Fruit fly (Drosophila melanogaster) whole organism, embryonic: ENCODE data around the gene smg.

Experiments
- Aef1 ChIP-seq: fragments of 200-800 bp; sonication (Bioruptor generic); IDR thresholded peaks from 3 replicates; pipeline ENCODE4 v1.3.6; 2022; ENCODE audit warnings: missing biosample characterization, missing genetic modification characterization
- Atf-2 ChIP-seq: fragments of 200-800 bp; sonication (Bioruptor generic); optimal IDR thresholded peaks from 2 replicates; lab custom pipeline; 2016; ENCODE audit warnings: missing biosample characterization, missing genetic modification characterization
- B-H1 ChIP-seq: fragments of 200-800 bp; sonication (Bioruptor generic); IDR thresholded peaks from 3 replicates; pipeline ENCODE4 v1.3.6; 2022; ENCODE audit warnings: missing biosample characterization, missing genetic modification characterization
- BEAF-32 ChIP-seq: fragments of 200-800 bp; sonication (Bioruptor generic); optimal IDR thresholded peaks from 3 replicates; lab custom pipeline; 2017; ENCODE audit warnings: missing biosample characterization, missing genetic modification characterization, mild to moderate bottlenecking, moderate library complexity, missing genetic modification reagents
- CG10267 ChIP-seq: fragments of 200-800 bp; sonication (Bioruptor generic); optimal IDR thresholded peaks from 2 replicates; lab custom pipeline; 2018; ENCODE audit warnings: missing biosample characterization, mild to moderate bottlenecking, missing genetic modification characterization, moderate library complexity
- CG11398 ChIP-seq: fragments of 200-800 bp; sonication (Bioruptor generic); optimal IDR thresholded peaks from 2 replicates; lab custom pipeline; 2016; ENCODE audit warnings: missing biosample characterization, missing genetic modification characterization
- CG13296 ChIP-seq: fragments of 200-800 bp; sonication (Bioruptor generic); optimal IDR thresholded peaks from 3 replicates; lab custom pipeline; 2018; ENCODE audit warnings: missing biosample characterization, mild to moderate bottlenecking, missing genetic modification characterization
- CG14014 ChIP-seq: fragments of 200-800 bp; sonication (Bioruptor generic); IDR thresholded peaks from 2 replicates; pipeline ENCODE4 v1.3.6; 2022; ENCODE audit warnings: missing biosample characterization, missing genetic modification characterization
- CG14965 ChIP-seq: fragments of 200-800 bp; sonication (Bioruptor generic); optimal IDR thresholded peaks from 2 replicates; lab custom pipeline; 2016; ENCODE audit warnings: missing biosample characterization, missing genetic modification characterization, borderline replicate concordance
- CG17568 ChIP-seq: fragments of 200-800 bp; sonication (Bioruptor generic); optimal IDR thresholded peaks from 2 replicates; lab custom pipeline; 2018; ENCODE audit warnings: missing biosample characterization, mild to moderate bottlenecking, missing genetic modification characterization, moderate library complexity
- CG18262 ChIP-seq: fragments of 200-800 bp; optimal IDR thresholded peaks from 3 replicates; lab custom pipeline; 2019; ENCODE audit warnings: missing biosample characterization, mild to moderate bottlenecking, missing genetic modification characterization, moderate library complexity
- CG2129 ChIP-seq: fragments of 200-800 bp; sonication (Bioruptor generic); IDR thresholded peaks from 2 replicates; pipeline ENCODE4 v1.3.6; 2022; ENCODE audit warnings: missing biosample characterization, missing genetic modification characterization; ENCODE audit not compliant: partially characterized antibody
- CG32767 ChIP-seq: fragments of 200-800 bp; sonication (Bioruptor generic); IDR thresholded peaks from 2 replicates; pipeline ENCODE4 v1.3.6; 2022; ENCODE audit warnings: missing biosample characterization, missing genetic modification characterization
- CG32772 ChIP-seq: fragments of 200-800 bp; sonication (Bioruptor generic); IDR thresholded peaks from 2 replicates; pipeline ENCODE4 v1.3.6; 2022; ENCODE audit warnings: missing biosample characterization, missing genetic modification characterization
- CG33213 ChIP-seq: fragments of 200-800 bp; sonication (Bioruptor generic); optimal IDR thresholded peaks from 3 replicates; lab custom pipeline; 2016; ENCODE audit warnings: missing biosample characterization, missing genetic modification characterization
- CG4707 ChIP-seq: fragments of 200-800 bp; sonication (Bioruptor generic); optimal IDR thresholded peaks from 2 replicates; lab custom pipeline; 2018; ENCODE audit warnings: missing biosample characterization, mild to moderate bottlenecking, missing genetic modification characterization, moderate library complexity
- CG6654 ChIP-seq: fragments of 200-800 bp; sonication (Bioruptor generic); optimal IDR thresholded peaks from 2 replicates; lab custom pipeline; 2017; ENCODE audit warnings: missing biosample characterization, mild to moderate bottlenecking, missing genetic modification characterization
- CG7786 ChIP-seq: fragments of 200-800 bp; sonication (Bioruptor generic); optimal IDR thresholded peaks from 2 replicates; lab custom pipeline; 2016; ENCODE audit warnings: missing biosample characterization, missing genetic modification characterization
- CG7987 ChIP-seq: fragments of 200-800 bp; sonication (Bioruptor generic); optimal IDR thresholded peaks from 2 replicates; lab custom pipeline; 2018; ENCODE audit warnings: missing biosample characterization, mild to moderate bottlenecking, missing genetic modification characterization, moderate library complexity
- Deaf1 ChIP-seq: fragments of 200-800 bp; optimal IDR thresholded peaks from 3 replicates; lab custom pipeline; 2019; ENCODE audit warnings: missing biosample characterization, mild to moderate bottlenecking, missing genetic modification characterization, moderate library complexity
- Dek ChIP-seq: fragments of 200-800 bp; sonication (Bioruptor generic); optimal IDR thresholded peaks from 3 replicates; lab custom pipeline; 2019; ENCODE audit warnings: missing biosample characterization, mild to moderate bottlenecking, missing genetic modification characterization, moderate library complexity
- Gsc ChIP-seq: fragments of 200-800 bp; sonication (Bioruptor generic); IDR thresholded peaks from 2 replicates; pipeline ENCODE4 v1.3.6; 2022; ENCODE audit warnings: missing biosample characterization, missing genetic modification characterization
- HmgZ ChIP-seq: fragments of 200-800 bp; sonication (Bioruptor generic); optimal IDR thresholded peaks from 2 replicates; lab custom pipeline; 2018; ENCODE audit warnings: missing biosample characterization, mild to moderate bottlenecking, missing genetic modification characterization
- Lpt ChIP-seq: fragments of >200 bp; optimal IDR thresholded peaks from 2 replicates; lab custom pipeline; 2018; ENCODE audit warnings: missing biosample characterization, missing genetic modification characterization
- Mad ChIP-seq: fragments of 200-800 bp; sonication (Bioruptor generic); optimal IDR thresholded peaks from 2 replicates; lab custom pipeline; 2016; ENCODE audit warnings: missing biosample characterization, missing genetic modification characterization
- Med ChIP-seq: fragments of 200-800 bp; sonication (Bioruptor generic); peaks from one replicate; lab custom pipeline; 2016; ENCODE audit warnings: missing biosample characterization, missing genetic modification characterization, mild to moderate bottlenecking, inconsistent platforms, moderate library complexity
- Mrtf ChIP-seq: fragments of 200-800 bp; sonication (Bioruptor generic); IDR thresholded peaks from 3 replicates; pipeline ENCODE4 v1.3.6; 2022; ENCODE audit warnings: missing biosample characterization, missing genetic modification characterization
- NK7.1 ChIP-seq: fragments of 200-800 bp; sonication (Bioruptor generic); optimal IDR thresholded peaks from 3 replicates; lab custom pipeline; 2016; ENCODE audit warnings: missing biosample characterization, missing genetic modification characterization
- Oaz ChIP-seq: fragments of 200-800 bp; sonication (Bioruptor generic); IDR thresholded peaks from 2 replicates; pipeline ENCODE4 v1.3.6; 2022; ENCODE audit warnings: missing biosample characterization, missing genetic modification characterization
- TFAM ChIP-seq: fragments of 200-800 bp; sonication (Bioruptor generic); optimal IDR thresholded peaks from 2 replicates; lab custom pipeline; 2017; ENCODE audit warnings: missing biosample characterization, missing genetic modification characterization, inconsistent platforms
- ash1 ChIP-seq: fragments of 200-800 bp; sonication (Bioruptor generic); optimal IDR thresholded peaks from 2 replicates; lab custom pipeline; 2018; ENCODE audit warnings: missing biosample characterization, mild to moderate bottlenecking, missing genetic modification characterization
- bbx ChIP-seq: fragments of 200-800 bp; sonication (Bioruptor generic); IDR thresholded peaks from 2 replicates; pipeline ENCODE4 v1.3.6; 2022; ENCODE audit warnings: missing biosample characterization, missing genetic modification characterization; ENCODE audit not compliant: partially characterized antibody
- cad ChIP-seq: fragments of >200 bp; optimal IDR thresholded peaks from 2 replicates; lab custom pipeline; 2017; ENCODE audit warnings: missing biosample characterization, missing genetic modification characterization
- chn ChIP-seq: fragments of 200-800 bp; sonication (Bioruptor generic); optimal IDR thresholded peaks from 2 replicates; lab custom pipeline; 2016; ENCODE audit warnings: missing biosample characterization, missing genetic modification characterization
- crp ChIP-seq, 2 experiments: fragments of 200-800 bp; sonication (Bioruptor generic); optimal IDR thresholded peaks; 2 replicates in 1 of 2; 3 replicates in 1 of 2; lab custom pipeline; 2017; ENCODE audit warnings: missing biosample characterization in 2 of 2, missing genetic modification characterization in 2 of 2, mild to moderate bottlenecking in 1 of 2, moderate library complexity in 1 of 2
- esg ChIP-seq: fragments of 200-800 bp; sonication (Bioruptor generic); conservative IDR thresholded peaks from 2 replicates; pipeline ENCODE4 v1.3.6; 2022; ENCODE audit warnings: missing biosample characterization, missing genetic modification characterization
- fd64A ChIP-seq: fragments of 200-800 bp; sonication (Bioruptor generic); optimal IDR thresholded peaks from 3 replicates; lab custom pipeline; 2018; ENCODE audit warnings: missing biosample characterization, mild to moderate bottlenecking, missing genetic modification characterization
- fd96Cb ChIP-seq: fragments of 200-800 bp; sonication (Bioruptor generic); optimal IDR thresholded peaks from 2 replicates; lab custom pipeline; 2018; ENCODE audit warnings: missing biosample characterization, mild to moderate bottlenecking, missing genetic modification characterization, moderate library complexity
- fru ChIP-seq: fragments of >200 bp; optimal IDR thresholded peaks from 2 replicates; lab custom pipeline; 2017
- ftz-f1 ChIP-seq: fragments of 200-800 bp; sonication (Bioruptor generic); optimal IDR thresholded peaks from 2 replicates; lab custom pipeline; 2016; ENCODE audit warnings: missing biosample characterization, missing genetic modification characterization
- grn ChIP-seq: fragments of 200-800 bp; sonication (Bioruptor generic); optimal IDR thresholded peaks from 3 replicates; lab custom pipeline; 2017; ENCODE audit warnings: missing biosample characterization, missing genetic modification characterization
- hth ChIP-seq: fragments of >200 bp; optimal IDR thresholded peaks from 2 replicates; lab custom pipeline; 2017; ENCODE audit warnings: inconsistent platforms
- insv ChIP-seq, 2 experiments: fragments of 200-800 bp; sonication (Bioruptor generic); optimal IDR thresholded peaks; 3 replicates each; lab custom pipeline; 2016 to 2018; ENCODE audit warnings: missing biosample characterization in 2 of 2, missing genetic modification characterization in 2 of 2
- lab ChIP-seq: fragments of 200-800 bp; sonication (Bioruptor generic); optimal IDR thresholded peaks from 3 replicates; lab custom pipeline; 2017; ENCODE audit warnings: missing biosample characterization, missing genetic modification characterization, mild to moderate bottlenecking, moderate library complexity, missing genetic modification reagents
- nau ChIP-seq: fragments of 200-800 bp; sonication (Bioruptor generic); optimal IDR thresholded peaks from 3 replicates; lab custom pipeline; 2017; ENCODE audit warnings: missing biosample characterization, mild to moderate bottlenecking, missing genetic modification characterization, missing genetic modification reagents
- psq ChIP-seq: fragments of 200-800 bp; sonication (Bioruptor generic); optimal IDR thresholded peaks from 2 replicates; lab custom pipeline; 2017; ENCODE audit warnings: missing biosample characterization, missing genetic modification characterization
- pzg ChIP-seq: fragments of 200-800 bp; sonication (Bioruptor generic); optimal IDR thresholded peaks from 3 replicates; lab custom pipeline; 2018; ENCODE audit warnings: missing biosample characterization, mild to moderate bottlenecking, missing genetic modification characterization, moderate library complexity
- salm ChIP-seq: fragments of 200-800 bp; sonication (Bioruptor generic); optimal IDR thresholded peaks from 2 replicates; lab custom pipeline; 2018; ENCODE audit warnings: missing biosample characterization, mild to moderate bottlenecking, missing genetic modification characterization
- trem ChIP-seq: fragments of 200-800 bp; optimal IDR thresholded peaks from 3 replicates; lab custom pipeline; 2019; ENCODE audit warnings: missing biosample characterization, mild to moderate bottlenecking, missing genetic modification characterization, moderate library complexity
- ttk ChIP-seq: fragments of 200-800 bp; sonication (Bioruptor generic); IDR thresholded peaks from 2 replicates; pipeline ENCODE4 v2.1.2; 2022; ENCODE audit warnings: missing biosample characterization, missing genetic modification characterization
- tx ChIP-seq: fragments of 200-800 bp; sonication (Bioruptor generic); optimal IDR thresholded peaks from 2 replicates; lab custom pipeline; 2016; ENCODE audit warnings: missing biosample characterization, missing genetic modification characterization
- zen ChIP-seq: fragments of 200-800 bp; sonication (Bioruptor generic); optimal IDR thresholded peaks from 3 replicates; lab custom pipeline; 2018; ENCODE audit warnings: missing biosample characterization, mild to moderate bottlenecking, missing genetic modification characterization, moderate library complexity

The smg gene

dm6 chr3L:8954648-8955033 is 43.1 kb downstream of the smg start, which contains the start of gene GNBP3 (continued):
- TF ChIP-seq CG32767 (GFP tag; lab: Robert Waterston, UW), result no peak
- TF ChIP-seq Dek, result peak; percentile 60
- TF ChIP-seq B-H1 (GFP tag; lab: Robert Waterston, UW), result no peak; the same call in 2 of the 3 replicates
- no peak for TF ChIP-seq hth (lab: Kevin White, UChicago)
- peak; percentile 25 for TF ChIP-seq HmgZ (tag; lab: Kevin White, UChicago)
- peak; percentile 10 for TF ChIP-seq Deaf1 (tag; lab: Kevin White, UChicago)
- TF ChIP-seq Oaz, result no peak
- no peak for TF ChIP-seq tx
- TF ChIP-seq CG18262 (tag; lab: Kevin White, UChicago), result peak; percentile 66
- peak; percentile 32 for TF ChIP-seq CG6654 (GFP tag; lab: Kevin White, UChicago)
- TF ChIP-seq fru (lab: Kevin White, UChicago), result no peak
- TF ChIP-seq chn, result no peak
- TF ChIP-seq Atf-2 (GFP tag; lab: Kevin White, UChicago), result no peak
- no peak for TF ChIP-seq Aef1 (GFP tag; lab: Robert Waterston, UW)
- TF ChIP-seq NK7.1 (GFP tag; lab: Kevin White, UChicago), result no peak
- no peak for TF ChIP-seq Mrtf (GFP tag; lab: Robert Waterston, UW)
- 0 out of 2 replicates have a peak, but pooled peaks have one; percentile 27 for TF ChIP-seq CG32772 (GFP tag; lab: Robert Waterston, UW)
- no peak for TF ChIP-seq Mad
- TF ChIP-seq nau (GFP tag; lab: Kevin White, UChicago), result no peak
- TF ChIP-seq trem (tag; lab: Kevin White, UChicago), result peak; percentile 26
- no peak for TF ChIP-seq BEAF-32 (GFP tag; lab: Kevin White, UChicago)
- no peak for TF ChIP-seq ftz-f1 (GFP tag; lab: Kevin White, UChicago)
- no peak for TF ChIP-seq CG14965 (GFP tag; lab: Kevin White, UChicago)
- TF ChIP-seq fd96Cb (tag; lab: Kevin White, UChicago), result peak; percentile 51
- no peak for TF ChIP-seq salm
- no peak for TF ChIP-seq ttk (GFP tag; lab: Robert Waterston, UW)
- peak; percentile 3 for TF ChIP-seq zen (tag; lab: Kevin White, UChicago)
- TF ChIP-seq CG4707, result no peak
- TF ChIP-seq CG14014, result peak; percentile 57; the same call in 1 of the 2 replicates
- TF ChIP-seq CG17568, result no peak
- peak; percentile 78 for TF ChIP-seq Med
- TF ChIP-seq CG33213 (GFP tag; lab: Kevin White, UChicago), result no peak
- TF ChIP-seq CG13296 (GFP tag; lab: Kevin White, UChicago), result no peak
- peak; percentile 81 for TF ChIP-seq CG10267 (tag; lab: Kevin White, UChicago)
- no peak for TF ChIP-seq Lpt (GFP tag; lab: Kevin White, UChicago)
- TF ChIP-seq lab (GFP tag; lab: Kevin White, UChicago), result peak; percentile 65
- TF ChIP-seq CG7786 (GFP tag; lab: Kevin White, UChicago), result no peak
- no peak for TF ChIP-seq Gsc (GFP tag; lab: Robert Waterston, UW)
- no peak for TF ChIP-seq ash1 (GFP tag; lab: Kevin White, UChicago)
- no peak for TF ChIP-seq grn (GFP tag; lab: Kevin White, UChicago)
- TF ChIP-seq CG2129 (GFP tag; lab: Robert Waterston, UW), result no peak
- TF ChIP-seq CG7987 (GFP tag; lab: Kevin White, UChicago), result no peak
- TF ChIP-seq psq (GFP tag; lab: Kevin White, UChicago), result no peak
- TF ChIP-seq bbx, result no peak
- no peak for TF ChIP-seq TFAM
- TF ChIP-seq fd64A (GFP tag; lab: Kevin White, UChicago), result peak; percentile 2
- no peak for TF ChIP-seq insv (GFP tag; optimal IDR thresholded peaks at IDR 0.05; lab: Kevin White, UChicago)
- no peak for TF ChIP-seq crp (GFP tag; optimal IDR thresholded peaks at IDR 0.05; lab: Kevin White, UChicago)
- TF ChIP-seq cad (GFP tag; lab: Kevin White, UChicago), result no peak
- TF ChIP-seq esg (GFP tag; lab: Robert Waterston, UW), result 0 out of 2 replicates have a peak, but pooled peaks have one; percentile 17
- no peak for TF ChIP-seq CG11398
- no peak for TF ChIP-seq pzg
